Fruit fly (Drosophila melanogaster) whole organism, embryonic: ENCODE measurements around the gene CG45045.

ENCODE experiments used
- Asciz ChIP-seq: fragments of 200-800 bp; sonication (Bioruptor generic); optimal IDR thresholded peaks from 2 replicates; lab custom pipeline; 2017; ENCODE audit warnings: missing biosample characterization, mild to moderate bottlenecking, missing genetic modification characterization, missing genetic modification reagents
- CG10274 ChIP-seq: fragments of 200-800 bp; sonication (Bioruptor generic); optimal IDR thresholded peaks from 3 replicates; lab custom pipeline; 2017; ENCODE audit warnings: missing biosample characterization, mild to moderate bottlenecking, missing genetic modification characterization
- CG10462 ChIP-seq: fragments of 200-800 bp; sonication (Bioruptor generic); optimal IDR thresholded peaks from 2 replicates; lab custom pipeline; 2016; ENCODE audit warnings: missing biosample characterization, missing genetic modification characterization
- CG11247 ChIP-seq: fragments of 200-800 bp; sonication (Bioruptor generic); IDR thresholded peaks from 2 replicates; pipeline ENCODE4 v1.3.6; 2022; ENCODE audit warnings: missing biosample characterization, missing genetic modification characterization
- CG11504 ChIP-seq: fragments of 200-800 bp; sonication (Bioruptor generic); optimal IDR thresholded peaks from 3 replicates; lab custom pipeline; 2019; ENCODE audit warnings: missing biosample characterization, mild to moderate bottlenecking, missing genetic modification characterization, moderate library complexity
- CG11695 ChIP-seq: fragments of 200-800 bp; sonication (Bioruptor generic); IDR thresholded peaks from 3 replicates; pipeline ENCODE4 v1.3.6; 2022; ENCODE audit warnings: missing biosample characterization, missing genetic modification characterization
- CG11696 ChIP-seq: fragments of 200-800 bp; sonication (Bioruptor generic); IDR thresholded peaks from 2 replicates; pipeline ENCODE4 v1.3.6; 2022; ENCODE audit warnings: missing biosample characterization, missing genetic modification characterization
- CG13123 ChIP-seq: fragments of 200-800 bp; sonication (Bioruptor generic); optimal IDR thresholded peaks from 2 replicates; lab custom pipeline; 2016; ENCODE audit warnings: missing biosample characterization, missing genetic modification characterization
- CG1647 ChIP-seq: fragments of 200-800 bp; sonication (Bioruptor generic); optimal IDR thresholded peaks from 3 replicates; lab custom pipeline; 2016; ENCODE audit warnings: missing biosample characterization, missing genetic modification characterization
- CG17568 ChIP-seq: fragments of 200-800 bp; sonication (Bioruptor generic); optimal IDR thresholded peaks from 2 replicates; lab custom pipeline; 2018; ENCODE audit warnings: missing biosample characterization, mild to moderate bottlenecking, missing genetic modification characterization, moderate library complexity
- CG17802 ChIP-seq: fragments of 200-800 bp; sonication (Bioruptor generic); optimal IDR thresholded peaks from 2 replicates; lab custom pipeline; 2018; ENCODE audit warnings: missing biosample characterization, mild to moderate bottlenecking, missing genetic modification characterization, moderate library complexity
- CG18599 ChIP-seq: fragments of 200-800 bp; sonication (Bioruptor generic); optimal IDR thresholded peaks from 3 replicates; lab custom pipeline; 2017; ENCODE audit warnings: missing biosample characterization, missing genetic modification characterization, mild to moderate bottlenecking, moderate library complexity, missing genetic modification reagents
- CG32772 ChIP-seq: fragments of 200-800 bp; sonication (Bioruptor generic); IDR thresholded peaks from 2 replicates; pipeline ENCODE4 v1.3.6; 2022; ENCODE audit warnings: missing biosample characterization, missing genetic modification characterization
- CG3726 ChIP-seq: fragments of 200-800 bp; sonication (Bioruptor generic); IDR thresholded peaks from 3 replicates; pipeline ENCODE4, ENCODE4 v1.3.6; 2022; ENCODE audit warnings: missing biosample characterization, missing genetic modification characterization
- CG6765 ChIP-seq: fragments of 200-800 bp; sonication (Bioruptor generic); optimal IDR thresholded peaks from 3 replicates; lab custom pipeline; 2017; ENCODE audit warnings: missing biosample characterization, mild to moderate bottlenecking, missing genetic modification characterization
- CG7963 ChIP-seq: fragments of 200-800 bp; sonication (Bioruptor generic); IDR thresholded peaks from 3 replicates; pipeline ENCODE4 v1.3.6; 2022; ENCODE audit warnings: missing biosample characterization, missing genetic modification characterization; ENCODE audit not compliant: partially characterized antibody
- CG8281 ChIP-seq: fragments of 200-800 bp; sonication (Bioruptor generic); optimal IDR thresholded peaks from 2 replicates; lab custom pipeline; 2018; ENCODE audit warnings: missing biosample characterization, mild to moderate bottlenecking, missing genetic modification characterization, moderate library complexity
- CG9215 ChIP-seq: fragments of 200-800 bp; sonication (Bioruptor generic); IDR thresholded peaks from 2 replicates; pipeline ENCODE4 v1.3.6; 2022; ENCODE audit warnings: missing biosample characterization, missing genetic modification characterization
- CG9437 ChIP-seq: fragments of 200-800 bp; sonication (Bioruptor generic); optimal IDR thresholded peaks from 2 replicates; lab custom pipeline; 2018; ENCODE audit warnings: missing biosample characterization, mild to moderate bottlenecking, missing genetic modification characterization
- CTCF ChIP-seq: fragments of 200-800 bp; sonication (Bioruptor generic); optimal IDR thresholded peaks from 2 replicates; lab custom pipeline; 2017; ENCODE audit warnings: missing biosample characterization, mild to moderate bottlenecking, missing genetic modification characterization, moderate library complexity
- Dll ChIP-seq: fragments of 200-800 bp; sonication (Bioruptor generic); IDR thresholded peaks from 4 replicates; pipeline ENCODE4 v1.3.6; 2022; ENCODE audit warnings: missing biosample characterization, missing genetic modification characterization; ENCODE audit not compliant: partially characterized antibody
- Eip74EF ChIP-seq, 2 experiments: fragments of 200-800 bp in 1 of 2; fragments of >200 bp in 1 of 2; sonication (Bioruptor generic) in 1 of 2; optimal IDR thresholded peaks; 2 replicates each; lab custom pipeline; 2017 to 2019; ENCODE audit warnings: missing biosample characterization in 2 of 2, missing genetic modification characterization in 2 of 2, mild to moderate bottlenecking in 1 of 2, moderate library complexity in 1 of 2
- Hsf ChIP-seq: fragments of 200-800 bp; sonication (Bioruptor generic); optimal IDR thresholded peaks from 3 replicates; lab custom pipeline; 2016; ENCODE audit warnings: missing biosample characterization, missing genetic modification characterization
- Kr ChIP-seq: fragments of 200-800 bp; sonication (Bioruptor generic); optimal IDR thresholded peaks from 2 replicates; lab custom pipeline; 2017; ENCODE audit warnings: missing biosample characterization, mild to moderate bottlenecking, missing genetic modification characterization
- Lhr ChIP-seq: fragments of 200-800 bp; sonication (Bioruptor generic); optimal IDR thresholded peaks from 3 replicates; lab custom pipeline; 2017; ENCODE audit warnings: mild to moderate bottlenecking, missing biosample characterization, missing genetic modification reagents, missing genetic modification characterization
- MBD-R2 ChIP-seq: fragments of 200-800 bp; sonication (Bioruptor generic); IDR thresholded peaks from 2 replicates; pipeline ENCODE4 v1.3.6; 2022; ENCODE audit warnings: missing biosample characterization, missing genetic modification characterization
- Mad ChIP-seq: fragments of 200-800 bp; sonication (Bioruptor generic); optimal IDR thresholded peaks from 2 replicates; lab custom pipeline; 2016; ENCODE audit warnings: missing biosample characterization, missing genetic modification characterization
- Max ChIP-seq: fragments of 200-800 bp; sonication (Bioruptor generic); optimal IDR thresholded peaks from 2 replicates; lab custom pipeline; 2016; ENCODE audit warnings: missing biosample characterization, mild to moderate bottlenecking, missing genetic modification characterization
- NK7.1 ChIP-seq: fragments of 200-800 bp; sonication (Bioruptor generic); optimal IDR thresholded peaks from 3 replicates; lab custom pipeline; 2016; ENCODE audit warnings: missing biosample characterization, missing genetic modification characterization
- Oaz ChIP-seq: fragments of 200-800 bp; sonication (Bioruptor generic); IDR thresholded peaks from 2 replicates; pipeline ENCODE4 v1.3.6; 2022; ENCODE audit warnings: missing biosample characterization, missing genetic modification characterization
- Oli ChIP-seq: fragments of 200-800 bp; sonication (Bioruptor generic); optimal IDR thresholded peaks from 2 replicates; lab custom pipeline; 2018; ENCODE audit warnings: missing biosample characterization, mild to moderate bottlenecking, missing genetic modification characterization, moderate library complexity
- PHDP ChIP-seq: fragments of 200-800 bp; sonication (Bioruptor generic); optimal IDR thresholded peaks from 3 replicates; lab custom pipeline; 2018; ENCODE audit warnings: missing biosample characterization, mild to moderate bottlenecking, missing genetic modification characterization, moderate library complexity
- Trl ChIP-seq, 3 experiments: fragments of >200 bp in 2 of 3; fragments of 200-800 bp in 1 of 3; sonication (Bioruptor generic) in 1 of 3; optimal IDR thresholded peaks; 2 replicates in 1 of 3; 3 replicates in 2 of 3; lab custom pipeline; 2016 to 2017; ENCODE audit warnings: missing biosample characterization in 1 of 3, missing genetic modification characterization in 1 of 3
- amos ChIP-seq: fragments of 200-800 bp; sonication (Bioruptor generic); IDR thresholded peaks from 2 replicates; pipeline ENCODE4 v1.3.6; 2022; ENCODE audit warnings: missing biosample characterization, missing genetic modification characterization; ENCODE audit not compliant: partially characterized antibody
- aop ChIP-seq: fragments of 200-800 bp; sonication (Bioruptor generic); IDR thresholded peaks from 2 replicates; pipeline ENCODE4 v1.3.6; 2022; ENCODE audit warnings: missing biosample characterization, missing genetic modification characterization
- btn ChIP-seq: fragments of 200-800 bp; sonication (Bioruptor generic); optimal IDR thresholded peaks from 2 replicates; lab custom pipeline; 2016; ENCODE audit warnings: missing biosample characterization, missing genetic modification characterization
- chn ChIP-seq: fragments of 200-800 bp; sonication (Bioruptor generic); optimal IDR thresholded peaks from 2 replicates; lab custom pipeline; 2016; ENCODE audit warnings: missing biosample characterization, missing genetic modification characterization
- crp ChIP-seq, 2 experiments: fragments of 200-800 bp; sonication (Bioruptor generic); optimal IDR thresholded peaks; 2 replicates in 1 of 2; 3 replicates in 1 of 2; lab custom pipeline; 2017; ENCODE audit warnings: missing biosample characterization in 2 of 2, missing genetic modification characterization in 2 of 2, mild to moderate bottlenecking in 1 of 2, moderate library complexity in 1 of 2
- gcm ChIP-seq: fragments of 200-800 bp; sonication (Bioruptor generic); optimal IDR thresholded peaks from 2 replicates; lab custom pipeline; 2019; ENCODE audit warnings: missing biosample characterization, mild to moderate bottlenecking, missing genetic modification characterization, moderate library complexity
- gcm2 ChIP-seq: fragments of 200-800 bp; sonication (Bioruptor generic); optimal IDR thresholded peaks from 2 replicates; lab custom pipeline; 2016; ENCODE audit warnings: missing biosample characterization, missing genetic modification characterization
- gfzf ChIP-seq: fragments of 200-800 bp; sonication (Bioruptor generic); optimal IDR thresholded peaks from 2 replicates; lab custom pipeline; 2016; ENCODE audit warnings: missing biosample characterization, mild to moderate bottlenecking, missing genetic modification characterization, moderate library complexity
- nmo ChIP-seq: fragments of 200-800 bp; sonication (Bioruptor generic); optimal IDR thresholded peaks from 2 replicates; lab custom pipeline; 2018; ENCODE audit warnings: missing biosample characterization, mild to moderate bottlenecking, missing genetic modification characterization, moderate library complexity
- nom ChIP-seq: fragments of 200-800 bp; sonication (Bioruptor generic); optimal IDR thresholded peaks from 2 replicates; lab custom pipeline; 2017; ENCODE audit warnings: missing biosample characterization, missing genetic modification characterization, mild to moderate bottlenecking, moderate library complexity, missing genetic modification reagents
- rib ChIP-seq: fragments of 200-800 bp; sonication (Bioruptor generic); IDR thresholded peaks from 2 replicates; pipeline ENCODE4 v1.3.6; 2022; ENCODE audit warnings: missing biosample characterization, missing genetic modification characterization
- schlank ChIP-seq: fragments of 200-800 bp; sonication (Bioruptor generic); optimal IDR thresholded peaks from 2 replicates; lab custom pipeline; 2018; ENCODE audit warnings: missing biosample characterization, mild to moderate bottlenecking, missing genetic modification characterization
- sim ChIP-seq: fragments of 200-800 bp; sonication (Bioruptor generic); IDR thresholded peaks from 2 replicates; pipeline ENCODE4 v1.3.6; 2022; ENCODE audit warnings: missing biosample characterization, missing genetic modification characterization
- slou ChIP-seq: fragments of 200-800 bp; sonication (Bioruptor generic); optimal IDR thresholded peaks from 3 replicates; lab custom pipeline; 2016; ENCODE audit warnings: missing biosample characterization, missing genetic modification characterization
- sr ChIP-seq: fragments of 200-800 bp; sonication (Bioruptor generic); IDR thresholded peaks from 3 replicates; pipeline ENCODE4 v1.3.6; 2022; ENCODE audit warnings: missing biosample characterization, missing genetic modification characterization

The CG45045 gene

dm6 chr3R:17700488-17701130 lies 33.2 kb downstream of the CG45045 start (continued):
- TF ChIP-seq CG7963 (GFP tag; lab: Robert Waterston, UW): no peak
- peak in 1 of 2 experiments; percentile 61 for TF ChIP-seq crp (GFP tag; optimal IDR thresholded peaks at IDR 0.05; lab: Kevin White, UChicago)
- peak; percentile 95 for TF ChIP-seq CG9437
- TF ChIP-seq CG8281 (tag; lab: Kevin White, UChicago): peak; percentile 93
- TF ChIP-seq sr: peak; percentile 55; the same call in 1 of the 3 replicates
- peak; percentile 93 for TF ChIP-seq CG11696 (GFP tag; lab: Robert Waterston, UW)
- TF ChIP-seq CG6765 (GFP tag; lab: Kevin White, UChicago): peak; percentile 99
- TF ChIP-seq CG1647 (GFP tag; lab: Kevin White, UChicago): peak; percentile 62
- peak; percentile 99 for TF ChIP-seq gcm (GFP tag; lab: Kevin White, UChicago)
- TF ChIP-seq NK7.1 (GFP tag; lab: Kevin White, UChicago): peak; percentile 51
- TF ChIP-seq MBD-R2 (GFP tag; lab: Robert Waterston, UW): peak; percentile 95
- TF ChIP-seq Dll (GFP tag; lab: Robert Waterston, UW): no peak
- TF ChIP-seq CG9215 (GFP tag; lab: Robert Waterston, UW): peak; percentile 98
- peak; percentile 90 for TF ChIP-seq Mad (GFP tag; lab: Kevin White, UChicago)
- TF ChIP-seq CG11695 (GFP tag; lab: Robert Waterston, UW): peak; percentile 99
- TF ChIP-seq CG13123 (GFP tag; lab: Kevin White, UChicago): peak; percentile 95
- TF ChIP-seq Oaz (GFP tag; lab: Robert Waterston, UW): peak; percentile 97
- TF ChIP-seq nmo (GFP tag; lab: Kevin White, UChicago): peak; percentile 99
- peak; percentile 97 for TF ChIP-seq nom
- no peak; the same call in 1 of the 2 replicates for TF ChIP-seq amos
- TF ChIP-seq CG11247 (GFP tag; lab: Robert Waterston, UW): peak; percentile 97
- TF ChIP-seq sim (GFP tag; lab: Robert Waterston, UW): peak; percentile 94
- TF ChIP-seq slou (GFP tag; lab: Kevin White, UChicago): peak; percentile 95
- peak; percentile 23 for TF ChIP-seq gcm2 (GFP tag; lab: Kevin White, UChicago)
- peak; percentile 90 for TF ChIP-seq CG10274 (GFP tag; lab: Kevin White, UChicago)
- TF ChIP-seq chn (GFP tag; lab: Kevin White, UChicago): peak; percentile 76
- TF ChIP-seq Lhr (GFP tag; lab: Kevin White, UChicago): no peak
- peak; percentile 63 for TF ChIP-seq aop (GFP tag; lab: Robert Waterston, UW)
- TF ChIP-seq Oli: peak; percentile 99
- peak in 1 of 2 experiments; percentile 99 for TF ChIP-seq Eip74EF (GFP tag; optimal IDR thresholded peaks at IDR 0.05; lab: Kevin White, UChicago)
- peak; percentile 85 for TF ChIP-seq Hsf
- peak; percentile 97 for TF ChIP-seq CG3726
- peak; percentile 100 for TF ChIP-seq CG18599 (GFP tag; lab: Kevin White, UChicago)
- peak; percentile 43 for TF ChIP-seq Kr
- peak in 1 of 2 experiments; percentile 56 for TF ChIP-seq Trl (optimal IDR thresholded peaks at IDR 0.05; lab: Kevin White, UChicago)
- TF ChIP-seq Trl (GFP tag; optimal IDR thresholded peaks at IDR 0.05; lab: Kevin White, UChicago): peak; percentile 57
- no peak for TF ChIP-seq CG17568 (GFP tag; lab: Kevin White, UChicago)
- TF ChIP-seq CG10462 (GFP tag; lab: Kevin White, UChicago): peak; percentile 92
- peak; percentile 91 for TF ChIP-seq schlank (tag; lab: Kevin White, UChicago)
- TF ChIP-seq btn (GFP tag; lab: Kevin White, UChicago): peak; percentile 39
- no peak for TF ChIP-seq gfzf
- peak; percentile 97 for TF ChIP-seq Asciz (GFP tag; lab: Kevin White, UChicago)
- TF ChIP-seq CG17802 (tag; lab: Kevin White, UChicago): peak; percentile 81
- TF ChIP-seq CTCF (GFP tag; lab: Kevin White, UChicago): peak; percentile 73
- TF ChIP-seq rib (GFP tag; lab: Robert Waterston, UW): peak; percentile 88
- TF ChIP-seq PHDP (tag; lab: Kevin White, UChicago): peak; percentile 99
- TF ChIP-seq CG11504: peak; percentile 98
- peak; percentile 98 for TF ChIP-seq CG32772 (GFP tag; lab: Robert Waterston, UW)
- TF ChIP-seq Max (GFP tag; lab: Kevin White, UChicago): peak; percentile 93
